Worm (Caenorhabditis elegans) whole organism, mixed stage, embryonic: ENCODE measurements around the gene glr-8.

Experiments used
- ceh-39 ChIP-seq: fragments of 150-350 bp; optimal IDR thresholded peaks from 2 replicates; lab custom pipeline; 2014; ENCODE audit warnings: missing biosample characterization, missing genetic modification characterization
- ces-1 ChIP-seq: fragments of 150-350 bp; optimal IDR thresholded peaks from 2 replicates; lab custom pipeline; 2014; ENCODE audit warnings: missing biosample characterization, missing genetic modification reagents, missing genetic modification characterization
- cnd-1 ChIP-seq: fragments of 200-800 bp; sonication (Bioruptor generic); optimal IDR thresholded peaks from 2 replicates; lab custom pipeline; 2018; ENCODE audit warnings: mild to moderate bottlenecking, missing genetic modification characterization, missing compliant biosample characterization
- elt-3 ChIP-seq: fragments of 150-350 bp; optimal IDR thresholded peaks from 2 replicates; lab custom pipeline; 2014; ENCODE audit warnings: missing biosample characterization, missing genetic modification characterization
- flh-1 ChIP-seq: fragments of 200-800 bp; sonication (Bioruptor generic); optimal IDR thresholded peaks from 2 replicates; lab custom pipeline; 2018; ENCODE audit warnings: mild to moderate bottlenecking, missing genetic modification characterization, moderate library complexity, missing compliant biosample characterization
- pha-4 ChIP-seq: fragments of 150-350 bp; optimal IDR thresholded peaks from 2 replicates; lab custom pipeline; 2018; ENCODE audit warnings: missing biosample characterization, missing genetic modification reagents, missing genetic modification characterization
- unc-62 ChIP-seq: fragments of 150-350 bp; optimal IDR thresholded peaks from 2 replicates; lab custom pipeline; 2014; ENCODE audit warnings: missing biosample characterization, missing genetic modification reagents, missing genetic modification characterization
- ztf-11 ChIP-seq: fragments of 150-350 bp; optimal IDR thresholded peaks from 2 replicates; lab custom pipeline; 2014; ENCODE audit warnings: missing biosample characterization, missing genetic modification characterization

- TF ChIP-seq cnd-1 (tag; lab: Kevin White, UChicago) (no peak), unc-62 (GFP tag; lab: Kevin White, UChicago) (no peak), ztf-11 (tag; lab: Kevin White, UChicago) (no peak), flh-1 (GFP tag; lab: Kevin White, UChicago) (no peak), elt-3 (tag; lab: Kevin White, UChicago) (no peak), pha-4 (tag; lab: Kevin White, UChicago) (no peak), ceh-39 (no peak), ces-1 (no peak)
These were observed 47.3 kb upstream of the glr-8 start for ce11 chrX:6458467-6458866.
